Worm (Caenorhabditis elegans) whole organism, mixed stage, embryonic: ENCODE data around the gene dab-1.

Source experiments
- elt-3 ChIP-seq: fragments of 150-350 bp; optimal IDR thresholded peaks from 2 replicates; lab custom pipeline; 2014; ENCODE audit warnings: missing biosample characterization, missing genetic modification characterization
- lin-13 ChIP-seq: fragments of 150-350 bp; optimal IDR thresholded peaks from 2 replicates; lab custom pipeline; 2014; ENCODE audit warnings: missing biosample characterization, missing genetic modification characterization
- lsy-2 ChIP-seq: fragments of 150-350 bp; optimal IDR thresholded peaks from 2 replicates; lab custom pipeline; 2014; ENCODE audit warnings: missing biosample characterization, missing genetic modification characterization
- nhr-12 ChIP-seq: fragments of 150-350 bp; optimal IDR thresholded peaks from 2 replicates; lab custom pipeline; 2014; ENCODE audit warnings: missing biosample characterization, missing genetic modification characterization
- nhr-2 ChIP-seq: fragments of 150-350 bp; optimal IDR thresholded peaks from 2 replicates; lab custom pipeline; 2014; ENCODE audit warnings: missing biosample characterization, missing genetic modification characterization
- nhr-28 ChIP-seq: fragments of 150-350 bp; optimal IDR thresholded peaks from 2 replicates; lab custom pipeline; 2014; ENCODE audit warnings: missing biosample characterization, missing genetic modification characterization
- nhr-76 ChIP-seq: sonication (generic microtip); optimal IDR thresholded peaks from 2 replicates; lab custom pipeline; 2017; ENCODE audit warnings: missing biosample characterization, missing genetic modification characterization
- pha-4 ChIP-seq: fragments of 150-350 bp; optimal IDR thresholded peaks from 2 replicates; lab custom pipeline; 2018; ENCODE audit warnings: missing biosample characterization, missing genetic modification reagents, missing genetic modification characterization
- unc-120 ChIP-seq: sonication (generic microtip); optimal IDR thresholded peaks from 2 replicates; lab custom pipeline; 2017; ENCODE audit warnings: missing genetic modification characterization, missing compliant biosample characterization; ENCODE audit not compliant: poor library complexity, severe bottlenecking
- unc-62 ChIP-seq: fragments of 150-350 bp; optimal IDR thresholded peaks from 2 replicates; lab custom pipeline; 2014; ENCODE audit warnings: missing biosample characterization, missing genetic modification reagents, missing genetic modification characterization
- ztf-11 ChIP-seq: fragments of 150-350 bp; optimal IDR thresholded peaks from 2 replicates; lab custom pipeline; 2014; ENCODE audit warnings: missing biosample characterization, missing genetic modification characterization

ce11 chrII:8246476-8246875 lies 24.3 kb downstream of the dab-1 start, which contains the start of gene F35C11.3:
- TF ChIP-seq lin-13 (tag; lab: Kevin White, UChicago) (no peak), pha-4 (tag; lab: Kevin White, UChicago) (no peak), unc-120 (tag; lab: Kevin White, UChicago) (no peak), unc-62 (GFP tag; lab: Kevin White, UChicago) (no peak), ztf-11 (tag; lab: Kevin White, UChicago) (no peak), lsy-2 (tag; lab: Kevin White, UChicago) (no peak), nhr-2 (no peak), elt-3 (tag; lab: Kevin White, UChicago) (no peak), nhr-28 (no peak), nhr-12 (tag; lab: Kevin White, UChicago) (no peak), nhr-76 (no peak)
